Fruit fly (Drosophila melanogaster) whole organism, embryonic: ENCODE results near the gene Glut3.

Source experiments
- Ada2b ChIP-seq: fragments of 200-800 bp; sonication (Bioruptor generic); IDR thresholded peaks from 2 replicates; pipeline ENCODE4 v1.3.6; 2022; ENCODE audit warnings: missing biosample characterization, missing genetic modification characterization
- CG10267 ChIP-seq: fragments of 200-800 bp; sonication (Bioruptor generic); optimal IDR thresholded peaks from 2 replicates; lab custom pipeline; 2018; ENCODE audit warnings: missing biosample characterization, mild to moderate bottlenecking, missing genetic modification characterization, moderate library complexity
- CG12299 ChIP-seq: fragments of 200-800 bp; sonication (Bioruptor generic); optimal IDR thresholded peaks from 2 replicates; lab custom pipeline; 2018; ENCODE audit warnings: missing biosample characterization, mild to moderate bottlenecking, missing genetic modification characterization
- CG12769 ChIP-seq: fragments of 200-800 bp; sonication (Bioruptor generic); optimal IDR thresholded peaks from 2 replicates; lab custom pipeline; 2019; ENCODE audit warnings: missing biosample characterization, mild to moderate bottlenecking, missing genetic modification characterization, moderate library complexity
- CG13424 ChIP-seq: fragments of 200-800 bp; sonication (Bioruptor generic); optimal IDR thresholded peaks from 2 replicates; lab custom pipeline; 2019; ENCODE audit warnings: missing biosample characterization, mild to moderate bottlenecking, missing genetic modification characterization, moderate library complexity
- CG13894 ChIP-seq: fragments of 200-800 bp; sonication (Bioruptor generic); optimal IDR thresholded peaks from 3 replicates; lab custom pipeline; 2018; ENCODE audit warnings: missing biosample characterization, mild to moderate bottlenecking, missing genetic modification characterization, moderate library complexity
- CG15696 ChIP-seq: fragments of 200-800 bp; sonication (Bioruptor generic); optimal IDR thresholded peaks from 2 replicates; lab custom pipeline; 2019; ENCODE audit warnings: missing biosample characterization, mild to moderate bottlenecking, missing genetic modification characterization, moderate library complexity
- CG17359 ChIP-seq: fragments of 200-800 bp; sonication (Bioruptor generic); optimal IDR thresholded peaks from 3 replicates; lab custom pipeline; 2018; ENCODE audit warnings: missing biosample characterization, mild to moderate bottlenecking, missing genetic modification characterization, moderate library complexity
- CG17568 ChIP-seq: fragments of 200-800 bp; sonication (Bioruptor generic); optimal IDR thresholded peaks from 2 replicates; lab custom pipeline; 2018; ENCODE audit warnings: missing biosample characterization, mild to moderate bottlenecking, missing genetic modification characterization, moderate library complexity
- CG2116 ChIP-seq: fragments of 200-800 bp; sonication (Bioruptor generic); optimal IDR thresholded peaks from 3 replicates; lab custom pipeline; 2018; ENCODE audit warnings: missing biosample characterization, mild to moderate bottlenecking, missing genetic modification characterization
- CG3065 ChIP-seq: fragments of 200-800 bp; sonication (Bioruptor generic); optimal IDR thresholded peaks from 2 replicates; lab custom pipeline; 2016; ENCODE audit warnings: missing biosample characterization, missing genetic modification characterization
- CG7271 ChIP-seq: fragments of 200-800 bp; sonication (Bioruptor generic); optimal IDR thresholded peaks from 2 replicates; lab custom pipeline; 2018; ENCODE audit warnings: missing biosample characterization, mild to moderate bottlenecking, missing genetic modification characterization, moderate library complexity
- CG7357 ChIP-seq: fragments of 200-800 bp; sonication (Bioruptor generic); IDR thresholded peaks from 3 replicates; pipeline ENCODE4 v1.3.6; 2022; ENCODE audit warnings: missing biosample characterization, missing genetic modification characterization
- CG8765 ChIP-seq: fragments of 200-800 bp; sonication (Bioruptor generic); IDR thresholded peaks from 2 replicates; pipeline ENCODE4 v1.3.6; 2022; ENCODE audit warnings: missing biosample characterization, missing genetic modification characterization
- CG9215 ChIP-seq: fragments of 200-800 bp; sonication (Bioruptor generic); IDR thresholded peaks from 2 replicates; pipeline ENCODE4 v1.3.6; 2022; ENCODE audit warnings: missing biosample characterization, missing genetic modification characterization
- CG9437 ChIP-seq: fragments of 200-800 bp; sonication (Bioruptor generic); optimal IDR thresholded peaks from 2 replicates; lab custom pipeline; 2018; ENCODE audit warnings: missing biosample characterization, mild to moderate bottlenecking, missing genetic modification characterization
- CG9609 ChIP-seq: fragments of 200-800 bp; sonication (Bioruptor generic); optimal IDR thresholded peaks from 3 replicates; lab custom pipeline; 2016; ENCODE audit warnings: missing biosample characterization, missing genetic modification characterization
- Doc2 ChIP-seq: fragments of 200-800 bp; sonication (Bioruptor generic); IDR thresholded peaks from 2 replicates; pipeline ENCODE4 v1.3.6; 2022; ENCODE audit warnings: missing biosample characterization, missing genetic modification characterization
- Dp ChIP-seq: fragments of 200-800 bp; sonication (Bioruptor generic); optimal IDR thresholded peaks from 2 replicates; lab custom pipeline; 2018; ENCODE audit warnings: missing biosample characterization, mild to moderate bottlenecking, missing genetic modification characterization, moderate library complexity
- E2f1 ChIP-seq: fragments of 200-800 bp; sonication (Bioruptor generic); IDR thresholded peaks from 2 replicates; pipeline ENCODE4 v1.3.6; 2022; ENCODE audit warnings: missing biosample characterization, missing genetic modification characterization
- Hsf ChIP-seq: fragments of 200-800 bp; sonication (Bioruptor generic); optimal IDR thresholded peaks from 3 replicates; lab custom pipeline; 2016; ENCODE audit warnings: missing biosample characterization, missing genetic modification characterization
- Lpt ChIP-seq: fragments of >200 bp; optimal IDR thresholded peaks from 2 replicates; lab custom pipeline; 2018; ENCODE audit warnings: missing biosample characterization, missing genetic modification characterization
- MESR4 ChIP-seq: fragments of 200-800 bp; sonication (Bioruptor generic); optimal IDR thresholded peaks from 2 replicates; lab custom pipeline; 2018; ENCODE audit warnings: missing biosample characterization, mild to moderate bottlenecking, missing genetic modification characterization, moderate library complexity
- MTF-1 ChIP-seq: fragments of 200-800 bp; sonication (Bioruptor generic); optimal IDR thresholded peaks from 2 replicates; lab custom pipeline; 2018; ENCODE audit warnings: missing biosample characterization, mild to moderate bottlenecking, missing genetic modification characterization, borderline replicate concordance
- Med ChIP-seq: fragments of 200-800 bp; sonication (Bioruptor generic); peaks from one replicate; lab custom pipeline; 2016; ENCODE audit warnings: missing biosample characterization, missing genetic modification characterization, mild to moderate bottlenecking, inconsistent platforms, moderate library complexity
- Myb ChIP-seq: fragments of 200-800 bp; sonication (Bioruptor generic); optimal IDR thresholded peaks from 2 replicates; lab custom pipeline; 2016; ENCODE audit warnings: missing biosample characterization, missing genetic modification characterization
- Optix ChIP-seq: fragments of 200-800 bp; sonication (Bioruptor generic); IDR thresholded peaks from 3 replicates; pipeline ENCODE4 v1.3.6; 2022; ENCODE audit warnings: missing biosample characterization, missing genetic modification characterization
- Scr ChIP-seq: fragments of 200-800 bp; sonication (Bioruptor generic); IDR thresholded peaks from 2 replicates; pipeline ENCODE4 v1.3.6; 2022; ENCODE audit warnings: missing biosample characterization, missing genetic modification characterization; ENCODE audit not compliant: partially characterized antibody
- Side ChIP-seq: fragments of 200-800 bp; sonication (Bioruptor generic); optimal IDR thresholded peaks from 2 replicates; lab custom pipeline; 2016; ENCODE audit warnings: missing biosample characterization, missing genetic modification characterization
- al ChIP-seq: fragments of 200-800 bp; sonication (Bioruptor generic); IDR thresholded peaks from 2 replicates; pipeline ENCODE4 v1.3.6; 2022; ENCODE audit warnings: missing biosample characterization, missing genetic modification characterization
- amos ChIP-seq: fragments of 200-800 bp; sonication (Bioruptor generic); IDR thresholded peaks from 2 replicates; pipeline ENCODE4 v1.3.6; 2022; ENCODE audit warnings: missing biosample characterization, missing genetic modification characterization; ENCODE audit not compliant: partially characterized antibody
- br ChIP-seq: fragments of >200 bp; optimal IDR thresholded peaks from 2 replicates; lab custom pipeline; 2017
- cato ChIP-seq: fragments of 200-800 bp; sonication (Bioruptor generic); optimal IDR thresholded peaks from 2 replicates; lab custom pipeline; 2016; ENCODE audit warnings: missing biosample characterization, missing genetic modification characterization, borderline replicate concordance
- chif ChIP-seq, 2 experiments: fragments of 200-800 bp; sonication (Bioruptor generic); optimal IDR thresholded peaks; 3 replicates each; lab custom pipeline; 2016; ENCODE audit warnings: missing biosample characterization in 2 of 2, missing genetic modification characterization in 2 of 2
- dm ChIP-seq: fragments of 200-800 bp; sonication (Bioruptor generic); optimal IDR thresholded peaks from 3 replicates; lab custom pipeline; 2016; ENCODE audit warnings: missing biosample characterization, missing genetic modification characterization
- fru ChIP-seq: fragments of >200 bp; optimal IDR thresholded peaks from 2 replicates; lab custom pipeline; 2017
- fu2 ChIP-seq: fragments of 200-800 bp; sonication (Bioruptor generic); optimal IDR thresholded peaks from 2 replicates; lab custom pipeline; 2016; ENCODE audit warnings: missing biosample characterization, missing genetic modification characterization
- gt ChIP-seq: fragments of 200-800 bp; sonication (Bioruptor generic); IDR thresholded peaks from 2 replicates; pipeline ENCODE4 v1.3.6; 2022; ENCODE audit warnings: missing biosample characterization, missing genetic modification characterization
- her ChIP-seq: fragments of 200-800 bp; sonication (Bioruptor generic); optimal IDR thresholded peaks from 2 replicates; lab custom pipeline; 2016; ENCODE audit warnings: missing biosample characterization, missing genetic modification characterization
- knrl ChIP-seq: fragments of 200-800 bp; sonication (Bioruptor generic); IDR thresholded peaks from 3 replicates; pipeline ENCODE4 v1.3.6; 2022; ENCODE audit warnings: missing biosample characterization, missing genetic modification characterization; ENCODE audit not compliant: partially characterized antibody
- lab ChIP-seq: fragments of 200-800 bp; sonication (Bioruptor generic); optimal IDR thresholded peaks from 3 replicates; lab custom pipeline; 2017; ENCODE audit warnings: missing biosample characterization, missing genetic modification characterization, mild to moderate bottlenecking, moderate library complexity, missing genetic modification reagents
- luna ChIP-seq: fragments of 200-800 bp; sonication (Bioruptor generic); optimal IDR thresholded peaks from 2 replicates; lab custom pipeline; 2016; ENCODE audit warnings: missing biosample characterization, missing genetic modification characterization
- pan ChIP-seq, 4 experiments: fragments of >200 bp in 3 of 4; fragments of 200-800 bp in 1 of 4; sonication (Bioruptor generic) in 1 of 4; optimal IDR thresholded peaks in 3 of 4; IDR thresholded peaks in 1 of 4; 2 replicates each; pipeline versions ENCODE4 v1.3.6 to Lab custom; 2017 to 2022; ENCODE audit warnings: missing biosample characterization in 2 of 4, missing genetic modification characterization in 2 of 4, mixed read lengths in 1 of 4
- sisA ChIP-seq: fragments of 200-800 bp; sonication (Bioruptor generic); IDR thresholded peaks from 2 replicates; pipeline ENCODE4 v1.3.6; 2022; ENCODE audit warnings: missing biosample characterization, missing genetic modification characterization
- slp2 ChIP-seq: fragments of 200-800 bp; sonication (Bioruptor generic); optimal IDR thresholded peaks from 2 replicates; lab custom pipeline; 2016; ENCODE audit warnings: missing biosample characterization, missing genetic modification characterization
- stc ChIP-seq: fragments of 200-800 bp; sonication (Bioruptor generic); IDR thresholded peaks from 2 replicates; pipeline ENCODE4 v1.3.6; 2022; ENCODE audit warnings: missing biosample characterization, missing genetic modification characterization
- sug ChIP-seq: fragments of 200-800 bp; optimal IDR thresholded peaks from 2 replicates; lab custom pipeline; 2019; ENCODE audit warnings: missing biosample characterization, mild to moderate bottlenecking, missing genetic modification characterization, moderate library complexity
- trh ChIP-seq: fragments of 200-800 bp; sonication (Bioruptor generic); optimal IDR thresholded peaks from 2 replicates; lab custom pipeline; 2016; ENCODE audit warnings: missing biosample characterization, missing genetic modification characterization
- vvl ChIP-seq: fragments of 200-800 bp; sonication (Bioruptor generic); IDR thresholded peaks from 2 replicates; pipeline ENCODE4 v1.3.6; 2022; ENCODE audit warnings: missing biosample characterization, missing genetic modification characterization
- yki ChIP-seq: fragments of >200 bp; optimal IDR thresholded peaks from 3 replicates; lab custom pipeline; 2018
- zfh2 ChIP-seq: fragments of 200-800 bp; sonication (Bioruptor generic); optimal IDR thresholded peaks from 2 replicates; lab custom pipeline; 2016; ENCODE audit warnings: missing biosample characterization, missing genetic modification characterization

The Glut3 gene

DNA sequence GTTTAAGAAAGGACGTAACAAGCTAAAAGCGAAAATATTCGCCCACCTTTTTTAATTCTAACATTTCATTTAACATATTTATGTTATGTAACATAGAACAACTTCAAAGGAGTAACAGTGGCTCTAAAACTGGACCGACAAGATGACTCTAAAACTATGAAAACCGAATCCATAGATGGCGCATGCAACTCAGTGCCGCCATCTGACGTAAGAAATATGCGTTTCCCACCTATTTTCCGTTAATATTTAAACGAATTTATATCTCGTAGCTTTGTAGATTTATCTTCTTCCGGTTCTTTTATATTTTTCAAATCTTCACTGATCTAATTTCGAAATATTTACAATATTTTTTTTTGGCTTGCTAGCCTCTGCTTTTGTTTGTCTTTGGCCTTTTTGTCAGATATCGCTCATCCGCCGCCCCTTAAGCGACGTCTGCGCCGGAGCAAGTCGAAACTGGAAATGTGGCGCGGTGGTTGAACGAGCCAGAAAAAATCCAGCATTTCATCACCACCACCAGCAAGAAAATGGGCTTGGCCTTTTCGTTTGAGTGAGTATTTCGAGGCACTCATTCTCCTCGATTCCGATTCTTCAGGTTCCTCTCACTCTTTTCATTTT lies 39.4 kb upstream of the Glut3 start (continued):
- peak; percentile 91 for TF ChIP-seq Med (GFP tag; lab: Kevin White, UChicago)
- no peak for TF ChIP-seq fru (lab: Kevin White, UChicago)
- peak; percentile 25 for TF ChIP-seq CG2116
- TF ChIP-seq Ada2b (GFP tag; lab: Robert Waterston, UW), result no peak
- TF ChIP-seq Doc2 (GFP tag; lab: Robert Waterston, UW), result no peak
- TF ChIP-seq CG10267 (tag; lab: Kevin White, UChicago), result peak; percentile 40
- no peak for TF ChIP-seq CG13894 (tag; lab: Kevin White, UChicago)
- peak; percentile 26; the same call in 1 of the 2 replicates for TF ChIP-seq E2f1
- peak; percentile 1 for TF ChIP-seq dm
- no peak for TF ChIP-seq CG17359 (tag; lab: Kevin White, UChicago)
- peak; percentile 19 for TF ChIP-seq CG17568 (GFP tag; lab: Kevin White, UChicago)
- TF ChIP-seq Scr (GFP tag; lab: Robert Waterston, UW), result no peak
- peak; percentile 67 for TF ChIP-seq CG15696 (tag; lab: Kevin White, UChicago)
- peak; percentile 3 for TF ChIP-seq MTF-1 (GFP tag; lab: Kevin White, UChicago)
- TF ChIP-seq CG9437 (GFP tag; lab: Kevin White, UChicago), result no peak
- no peak for TF ChIP-seq br (lab: Kevin White, UChicago)
- no peak for TF ChIP-seq CG8765 (GFP tag; lab: Robert Waterston, UW)
- TF ChIP-seq CG9609 (GFP tag; lab: Kevin White, UChicago), result peak; percentile 41
- TF ChIP-seq fu2 (GFP tag; lab: Kevin White, UChicago), result no peak
- peak; percentile 11 for TF ChIP-seq Side (GFP tag; lab: Kevin White, UChicago)
- no peak for TF ChIP-seq sisA (GFP tag; lab: Robert Waterston, UW)
- no peak for TF ChIP-seq slp2 (GFP tag; lab: Kevin White, UChicago)
- no peak for TF ChIP-seq CG3065
- TF ChIP-seq amos (GFP tag; lab: Robert Waterston, UW), result no peak
- no peak for TF ChIP-seq lab
- TF ChIP-seq her (GFP tag; lab: Kevin White, UChicago), result no peak
- TF ChIP-seq yki (lab: Kevin White, UChicago), result no peak
- peak; percentile 94 for TF ChIP-seq Myb (GFP tag; lab: Kevin White, UChicago)
- no peak for TF ChIP-seq Lpt
- TF ChIP-seq CG7271 (tag; lab: Kevin White, UChicago), result peak; percentile 12
- no peak for TF ChIP-seq CG12769
- TF ChIP-seq CG13424 (tag; lab: Kevin White, UChicago), result peak; percentile 3
- TF ChIP-seq al (GFP tag; lab: Robert Waterston, UW), result no peak
- TF ChIP-seq trh (GFP tag; lab: Kevin White, UChicago), result peak; percentile 31
- TF ChIP-seq chif (GFP tag; optimal IDR thresholded peaks at IDR 0.05; lab: Kevin White, UChicago), result peak in 1 of 2 experiments; percentile 77
- TF ChIP-seq luna (GFP tag; lab: Kevin White, UChicago), result no peak
- no peak for TF ChIP-seq knrl (GFP tag; lab: Robert Waterston, UW)
- TF ChIP-seq CG7357 (GFP tag; lab: Robert Waterston, UW), result no peak
- TF ChIP-seq zfh2, result no peak
- no peak for TF ChIP-seq Dp (GFP tag; lab: Kevin White, UChicago)
- TF ChIP-seq Hsf, result peak; percentile 69
- no peak for TF ChIP-seq sug (tag; lab: Kevin White, UChicago)
- TF ChIP-seq Optix (GFP tag; lab: Robert Waterston, UW), result no peak
- no peak for TF ChIP-seq stc
- no peak for TF ChIP-seq CG9215 (GFP tag; lab: Robert Waterston, UW)
- no peak for TF ChIP-seq MESR4
- TF ChIP-seq pan (optimal IDR thresholded peaks at IDR 0.05; lab: Kevin White, UChicago), result no peak
- TF ChIP-seq pan (GFP tag; optimal IDR thresholded peaks at IDR 0.05 in 1 of 2, IDR thresholded peaks at IDR 0.05 in 1 of 2), result no peak
- TF ChIP-seq cato (GFP tag; lab: Kevin White, UChicago), result no peak
- TF ChIP-seq gt, result no peak
- peak; percentile 43 for TF ChIP-seq vvl
- no peak for TF ChIP-seq CG12299 (tag; lab: Kevin White, UChicago)
